Worm (Caenorhabditis elegans): ENCODE data around the gene T09A5.4.

Gene T09A5.4

DNA sequence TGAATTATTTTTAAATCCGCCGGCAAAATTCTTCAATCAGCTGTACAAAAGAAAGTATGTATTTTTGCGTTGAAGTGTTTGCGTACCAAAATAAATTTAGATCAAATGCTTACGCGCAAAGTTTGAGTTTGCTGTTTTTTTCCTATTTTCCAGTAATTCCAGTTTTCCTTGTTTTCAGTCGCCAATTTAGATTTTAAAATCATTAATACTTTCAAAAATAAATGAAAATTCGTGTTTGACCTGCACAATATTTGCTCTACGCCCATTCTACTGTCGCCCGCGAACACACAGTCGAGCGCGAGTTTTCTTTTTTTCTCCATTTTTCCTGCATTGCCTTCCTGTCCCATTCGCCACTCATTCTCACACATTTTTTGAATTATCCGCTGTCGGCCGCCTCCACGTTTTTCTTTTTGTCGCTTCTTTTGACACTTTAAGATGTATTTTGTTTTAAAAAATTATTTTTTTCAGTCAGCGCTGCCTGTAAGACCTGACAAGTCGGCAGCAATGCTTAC, 46.8 kb downstream of the T09A5.4 start, which contains the start of gene ptc-1:
Gene ptc-1, plus strand, starts transcription at position 462 of the 512 bp plus-strand sequence.
- TF ChIP-seq F33H1.4 (GFP tag; IDR thresholded peaks at IDR 0.05), result peak; percentile 49
- TF ChIP-seq unc-130 (GFP tag; optimal IDR thresholded peaks at IDR 0.05), result peak; percentile 17
- TF ChIP-seq lsl-1 (GFP tag; optimal IDR thresholded peaks at IDR 0.05), result peak; percentile 78
- peak; percentile 9 for TF ChIP-seq tlf-1 (GFP tag; optimal IDR thresholded peaks at IDR 0.05)
- TF ChIP-seq nhr-27 (tag; optimal IDR thresholded peaks at IDR 0.05), result no peak
- TF ChIP-seq C06A6.2 (GFP tag; conservative IDR thresholded peaks at IDR 0.05), result no peak
- no peak for TF ChIP-seq hrde-1 (tag; optimal IDR thresholded peaks at IDR 0.05; ENCODE audit: borderline replicate concordance)
- TF ChIP-seq bed-1 (GFP tag; IDR thresholded peaks at IDR 0.05), result no peak
- peak; percentile 83 for TF ChIP-seq efl-1 (GFP tag; optimal IDR thresholded peaks at IDR 0.05)
- TF ChIP-seq ama-1 (optimal IDR thresholded peaks at IDR 0.05), result no peak
- TF ChIP-seq ama-1 (GFP tag; optimal IDR thresholded peaks at IDR 0.05), result no peak
- TF ChIP-seq tbp1 (GFP tag; optimal IDR thresholded peaks at IDR 0.05), result no peak
- TF ChIP-seq mes-4 (tag; optimal IDR thresholded peaks at IDR 0.05), result no peak
- no peak for TF ChIP-seq ztf-6 (GFP tag; IDR thresholded peaks at IDR 0.05)
- no peak for TF ChIP-seq akir-1 (GFP tag; optimal IDR thresholded peaks at IDR 0.05)
- TF ChIP-seq lir-1 (GFP tag; conservative IDR thresholded peaks at IDR 0.05), result no peak
- TF ChIP-seq snpc-1.1 (tag; optimal IDR thresholded peaks at IDR 0.05; ENCODE audit: insufficient read depth), result peak; percentile 55
- TF ChIP-seq snpc-3.4 (tag; optimal IDR thresholded peaks at IDR 0.05), result peak; percentile 24
- TF ChIP-seq dox-1 (GFP tag; IDR thresholded peaks at IDR 0.05), result no peak; the same call in none of the 2 replicates
- no peak for TF ChIP-seq dpff-1 (tag; optimal IDR thresholded peaks at IDR 0.05)
- TF ChIP-seq lin-54 (GFP tag; optimal IDR thresholded peaks at IDR 0.05), result peak; percentile 49
- TF ChIP-seq mcd-1 (GFP tag; IDR thresholded peaks at IDR 0.05), result no peak
- no peak for TF ChIP-seq snpc-4 (GFP tag; optimal IDR thresholded peaks at IDR 0.05)
- no peak for TF ChIP-seq snpc-4 (tag; optimal IDR thresholded peaks at IDR 0.05)
- no peak for TF ChIP-seq sea-2 (GFP tag; IDR thresholded peaks at IDR 0.05)
- TF ChIP-seq rcor-1 (GFP tag; IDR thresholded peaks at IDR 0.05), result no peak
- no peak for TF ChIP-seq madf-3 (GFP tag; IDR thresholded peaks at IDR 0.05)
- no peak for TF ChIP-seq zim-3 (tag; optimal IDR thresholded peaks at IDR 0.05)
- TF ChIP-seq madf-10 (tag; optimal IDR thresholded peaks at IDR 0.05), result no peak
- TF ChIP-seq madf-6 (GFP tag; IDR thresholded peaks at IDR 0.05), result peak; percentile 91
- TF ChIP-seq Y53F4B.3 (GFP tag; IDR thresholded peaks at IDR 0.05), result no peak
- peak; percentile 72 for TF ChIP-seq xnd-1 (tag; optimal IDR thresholded peaks at IDR 0.05)
- TF ChIP-seq hmg-1.2 (GFP tag; IDR thresholded peaks at IDR 0.05), result peak; percentile 41; the same call in 1 of the 2 replicates
- TF ChIP-seq ceh-91 (GFP tag; IDR thresholded peaks at IDR 0.05), result peak; percentile 60
- no peak for TF ChIP-seq let-526 (GFP tag; IDR thresholded peaks at IDR 0.05)
- no peak for TF ChIP-seq athp-1 (tag; optimal IDR thresholded peaks at IDR 0.05)
- no peak for TF ChIP-seq him-1 (tag; optimal IDR thresholded peaks at IDR 0.05)
- TF ChIP-seq D2030.7 (GFP tag; IDR thresholded peaks at IDR 0.05), result peak; percentile 50
- TF ChIP-seq chd-7 (tag; optimal IDR thresholded peaks at IDR 0.05), result no peak
- no peak for TF ChIP-seq attf-3 (GFP tag; conservative IDR thresholded peaks at IDR 0.05)
- peak; percentile 62 for TF ChIP-seq madf-8 (GFP tag; conservative IDR thresholded peaks at IDR 0.05)
- peak; percentile 67 for TF ChIP-seq dpl-1 (GFP tag; optimal IDR thresholded peaks at IDR 0.05)
- TF ChIP-seq B0019.2 (GFP tag; conservative IDR thresholded peaks at IDR 0.05), result 0 out of 2 replicates have a peak, but pooled peaks have one; percentile 21
- no peak for TF ChIP-seq let-607 (tag; optimal IDR thresholded peaks at IDR 0.05)
- no peak for TF ChIP-seq attf-6 (GFP tag; IDR thresholded peaks at IDR 0.05)
- no peak for TF ChIP-seq ceh-100 (GFP tag; IDR thresholded peaks at IDR 0.05)
- TF ChIP-seq nhr-90 (tag; optimal IDR thresholded peaks at IDR 0.05), result no peak
- no peak for TF ChIP-seq repo-1 (tag; optimal IDR thresholded peaks at IDR 0.05)
- peak; percentile 72 for TF ChIP-seq hsf-1 (GFP tag; IDR thresholded peaks at IDR 0.05)

All from whole organism, young adult.